Fruit fly (Drosophila melanogaster): Measurements from ENCODE around the gene CG17806.

The CG17806 gene

DNA sequence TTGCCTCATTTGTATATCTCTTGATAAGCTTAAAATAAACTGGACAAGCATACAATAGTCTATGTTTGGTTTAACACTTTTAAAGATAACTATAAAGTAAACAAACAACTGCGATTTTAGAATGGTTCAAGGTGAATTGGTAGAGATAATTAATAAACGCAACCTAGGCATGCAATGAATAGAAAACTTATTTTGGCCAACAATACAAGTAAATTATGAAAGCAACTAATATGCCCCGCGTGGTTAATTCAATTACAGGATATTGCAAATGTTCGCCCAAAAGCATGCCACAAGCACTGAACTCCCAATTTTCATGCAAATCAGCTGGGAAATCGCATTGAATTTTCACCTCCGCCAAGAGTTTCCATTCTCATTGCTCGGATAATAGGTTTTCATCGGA is 18.9 kb downstream of the CG17806 start:
- TF ChIP-seq insv (GFP tag; optimal IDR thresholded peaks at IDR 0.05) (no peak), Awh (GFP tag; IDR thresholded peaks at IDR 0.05) (no peak), Nf-YA (GFP tag; IDR thresholded peaks at IDR 0.05) (no peak), CG15479 (GFP tag; optimal IDR thresholded peaks at IDR 0.05) (no peak), Camta (GFP tag; optimal IDR thresholded peaks at IDR 0.05) (no peak), p53 (GFP tag; optimal IDR thresholded peaks at IDR 0.05) (no peak), lilli (GFP tag; optimal IDR thresholded peaks at IDR 0.05) (no peak), dpn (GFP tag; optimal IDR thresholded peaks at IDR 0.05) (no peak), esg (GFP tag; conservative IDR thresholded peaks at IDR 0.05) (no peak), NFAT (GFP tag; IDR thresholded peaks at IDR 0.05) (no peak), twi (tag; optimal IDR thresholded peaks at IDR 0.05) (no peak), CG3726 (GFP tag; IDR thresholded peaks at IDR 0.05) (no peak), CG12942 (GFP tag; optimal IDR thresholded peaks at IDR 0.05) (no peak), corto (GFP tag; optimal IDR thresholded peaks at IDR 0.05) (no peak), wdn (GFP tag; IDR thresholded peaks at IDR 0.05) (no peak), jigr1 (GFP tag; IDR thresholded peaks at IDR 0.05) (no peak), CG12659 (GFP tag; optimal IDR thresholded peaks at IDR 0.05) (peak; percentile 2), Aef1 (GFP tag; IDR thresholded peaks at IDR 0.05) (no peak), gsb (GFP tag; IDR thresholded peaks at IDR 0.05) (no peak), gem (tag; optimal IDR thresholded peaks at IDR 0.05) (peak; percentile 3), sna (GFP tag; IDR thresholded peaks at IDR 0.05; ENCODE audit: partially characterized antibody) (no peak), CG4730 (GFP tag; IDR thresholded peaks at IDR 0.05) (no peak), CG14014 (GFP tag; IDR thresholded peaks at IDR 0.05) (no peak), slbo (GFP tag; IDR thresholded peaks at IDR 0.05) (no peak), hbn (GFP tag; IDR thresholded peaks at IDR 0.05; ENCODE audit: partially characterized antibody) (no peak), Rfx (GFP tag; IDR thresholded peaks at IDR 0.05) (0 out of 2 replicates have a peak, but pooled peaks have one; percentile 16), Sox102F (GFP tag; optimal IDR thresholded peaks at IDR 0.05) (peak; percentile 23), Fer1 (GFP tag; optimal IDR thresholded peaks at IDR 0.05) (no peak), slp2 (GFP tag; optimal IDR thresholded peaks at IDR 0.05) (no peak), CG34376 (GFP tag; optimal IDR thresholded peaks at IDR 0.05) (no peak), ci (GFP tag; IDR thresholded peaks at IDR 0.05) (no peak), mam (GFP tag; optimal IDR thresholded peaks at IDR 0.05) (no peak), sens (GFP tag) (peak; percentile 56), salm (tag; optimal IDR thresholded peaks at IDR 0.05) (no peak), D19B (GFP tag; optimal IDR thresholded peaks at IDR 0.05) (no peak), Jarid2 (GFP tag; optimal IDR thresholded peaks at IDR 0.05) (no peak), otp (GFP tag; IDR thresholded peaks at IDR 0.05) (no peak), Six4 (GFP tag; optimal IDR thresholded peaks at IDR 0.05) (no peak), Abd-B (GFP tag; optimal IDR thresholded peaks at IDR 0.05) (no peak), tio (GFP tag; optimal IDR thresholded peaks at IDR 0.05) (no peak), pnt (GFP tag; optimal IDR thresholded peaks at IDR 0.05) (no peak), phol (tag; optimal IDR thresholded peaks at IDR 0.05) (no peak), aop (GFP tag; IDR thresholded peaks at IDR 0.05) (no peak), ems (GFP tag; optimal IDR thresholded peaks at IDR 0.05) (no peak), CG2678 (tag; optimal IDR thresholded peaks at IDR 0.05) (peak; percentile 7), CG18764 (GFP tag; optimal IDR thresholded peaks at IDR 0.05) (no peak), trem (tag; optimal IDR thresholded peaks at IDR 0.05) (no peak), row (GFP tag; IDR thresholded peaks at IDR 0.05) (peak; percentile 36), Gug (GFP tag; IDR thresholded peaks at IDR 0.05) (no peak), eve (GFP tag; optimal IDR thresholded peaks at IDR 0.05) (no peak), ap (GFP tag; IDR thresholded peaks at IDR 0.05) (no peak), CG16863 (GFP tag; optimal IDR thresholded peaks at IDR 0.05) (no peak)
